Fruit fly (Drosophila melanogaster): ENCODE measurements around the gene CG42564.

The CG42564 gene

DNA sequence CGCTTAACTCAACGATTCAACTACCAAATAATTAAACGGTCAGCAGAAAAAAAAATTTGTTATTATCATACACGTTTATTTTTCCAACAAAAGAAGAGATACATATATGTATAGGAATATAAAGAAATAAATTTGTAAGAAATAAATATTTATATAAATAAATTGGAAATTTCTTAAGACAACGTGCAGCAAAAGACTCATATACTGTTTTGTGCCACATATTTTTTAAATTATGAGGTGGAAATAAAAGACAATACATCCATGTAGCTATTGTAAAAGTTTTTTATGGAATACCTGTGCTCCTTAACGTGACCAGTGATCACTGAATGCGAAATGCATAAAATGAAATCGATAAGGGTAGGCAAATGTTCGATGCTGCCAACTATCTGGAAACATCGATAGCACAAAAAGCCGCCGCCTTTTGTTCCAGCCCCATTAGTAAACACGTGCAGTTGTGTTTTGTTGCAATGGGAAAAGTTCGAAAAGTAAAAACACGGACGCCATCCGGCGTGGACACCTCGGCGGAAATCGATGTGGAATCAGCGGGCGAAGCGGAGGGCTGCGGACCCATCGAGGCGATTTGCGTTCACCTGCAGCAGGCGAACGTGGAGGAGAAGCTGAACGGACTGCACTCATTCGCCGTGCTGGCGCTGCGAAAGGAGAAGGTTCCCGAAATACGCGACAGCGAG is 5.6 kb upstream of the CG42564 start, which contains the start of gene CG10286 (continued):
- TF ChIP-seq pb (GFP tag; optimal IDR thresholded peaks at IDR 0.05) (peak; percentile 5), CG17359 (tag; optimal IDR thresholded peaks at IDR 0.05) (peak; percentile 19), peb (GFP tag; IDR thresholded peaks at IDR 0.05) (no peak), CG7839 (tag; optimal IDR thresholded peaks at IDR 0.05) (peak; percentile 53), slbo (GFP tag; IDR thresholded peaks at IDR 0.05) (peak; percentile 52; the same call in 1 of the 2 replicates), Oaz (GFP tag; IDR thresholded peaks at IDR 0.05) (peak; percentile 34; the same call in 1 of the 2 replicates), Meics (GFP tag; optimal IDR thresholded peaks at IDR 0.05) (no peak), CG15514 (GFP tag; optimal IDR thresholded peaks at IDR 0.05) (peak; percentile 57), Hr51 (GFP tag; optimal IDR thresholded peaks at IDR 0.05) (no peak), B-H1 (GFP tag; IDR thresholded peaks at IDR 0.05) (peak; percentile 44; the same call in 1 of the 3 replicates), repo (GFP tag; optimal IDR thresholded peaks at IDR 0.05) (peak; percentile 26), zf30C (GFP tag; optimal IDR thresholded peaks at IDR 0.05) (no peak), trem (tag; optimal IDR thresholded peaks at IDR 0.05) (peak; percentile 87), salm (tag; optimal IDR thresholded peaks at IDR 0.05) (peak; percentile 23), lilli (GFP tag; optimal IDR thresholded peaks at IDR 0.05) (peak; percentile 2), abd-A (tag; optimal IDR thresholded peaks at IDR 0.05) (no peak), Rfx (GFP tag; IDR thresholded peaks at IDR 0.05) (peak; percentile 62), Nf-YA (GFP tag; IDR thresholded peaks at IDR 0.05) (no peak), CG11247 (GFP tag; IDR thresholded peaks at IDR 0.05) (0 out of 2 replicates have a peak, but pooled peaks have one; percentile 5), rib (GFP tag; IDR thresholded peaks at IDR 0.05) (peak; percentile 11; the same call in 1 of the 2 replicates), h (optimal IDR thresholded peaks at IDR 0.05) (no peak), Sry-δ (GFP tag; optimal IDR thresholded peaks at IDR 0.05) (peak; percentile 83), Six4 (GFP tag; optimal IDR thresholded peaks at IDR 0.05) (peak; percentile 7), aop (GFP tag; IDR thresholded peaks at IDR 0.05) (no peak), vnd (GFP tag; IDR thresholded peaks at IDR 0.05; ENCODE audit: partially characterized antibody) (peak; percentile 63), Med (GFP tag) (peak; percentile 82), chm (GFP tag; IDR thresholded peaks at IDR 0.05) (peak; percentile 35; the same call in 1 of the 2 replicates), insv (GFP tag; optimal IDR thresholded peaks at IDR 0.05) (no peak), CG8478 (optimal IDR thresholded peaks at IDR 0.05) (no peak), CG30403 (GFP tag; optimal IDR thresholded peaks at IDR 0.05) (peak; percentile 12), Ets97D (GFP tag; optimal IDR thresholded peaks at IDR 0.05) (peak; percentile 29), ara (GFP tag; IDR thresholded peaks at IDR 0.05) (no peak), Xrp1 (GFP tag; IDR thresholded peaks at IDR 0.05) (peak; percentile 43), CG17186 (GFP tag; optimal IDR thresholded peaks at IDR 0.05) (no peak), Opbp (GFP tag; IDR thresholded peaks at IDR 0.05; ENCODE audit: partially characterized antibody) (peak; percentile 83), cwo (GFP tag; optimal IDR thresholded peaks at IDR 0.05) (peak; percentile 76), gcm2 (GFP tag; optimal IDR thresholded peaks at IDR 0.05) (no peak), CG17912 (GFP tag; optimal IDR thresholded peaks at IDR 0.05) (peak; percentile 21), gem (tag; optimal IDR thresholded peaks at IDR 0.05) (peak; percentile 62), B-H2 (GFP tag; optimal IDR thresholded peaks at IDR 0.05) (peak; percentile 9), D (optimal IDR thresholded peaks at IDR 0.05) (no peak), D (GFP tag; optimal IDR thresholded peaks at IDR 0.05) (peak; percentile 32), wek (GFP tag; optimal IDR thresholded peaks at IDR 0.05) (peak; percentile 77), pzg (GFP tag; optimal IDR thresholded peaks at IDR 0.05) (peak; percentile 79), nmo (GFP tag; optimal IDR thresholded peaks at IDR 0.05) (peak; percentile 34), CHES-1-like (GFP tag; optimal IDR thresholded peaks at IDR 0.05) (peak; percentile 29), HmgZ (tag; optimal IDR thresholded peaks at IDR 0.05) (peak; percentile 51), vfl (GFP tag; optimal IDR thresholded peaks at IDR 0.05) (no peak), knrl (GFP tag; IDR thresholded peaks at IDR 0.05; ENCODE audit: partially characterized antibody) (peak; percentile 72), H2.0 (GFP tag; IDR thresholded peaks at IDR 0.05) (peak; percentile 31; the same call in 1 of the 2 replicates)

Measured in whole organism, embryonic.